Fruit fly (Drosophila melanogaster) whole organism, pupa: ENCODE data around the gene CG5880.

ENCODE experiments used
- CG10348 ChIP-seq: fragments of 200-800 bp; sonication (Bioruptor generic); IDR thresholded peaks from 2 replicates; pipeline ENCODE4 v1.3.6; 2022; ENCODE audit warnings: missing biosample characterization, missing genetic modification characterization
- CG12605 ChIP-seq: fragments of 200-800 bp; sonication (Bioruptor generic); IDR thresholded peaks from 2 replicates; pipeline ENCODE4 v1.3.6; 2022; ENCODE audit warnings: missing biosample characterization, missing genetic modification characterization
- CG13204 ChIP-seq: fragments of 200-800 bp; sonication (Bioruptor generic); optimal IDR thresholded peaks from 2 replicates; lab custom pipeline; 2018; ENCODE audit warnings: missing biosample characterization, mild to moderate bottlenecking, missing genetic modification characterization, moderate library complexity
- CG14655 ChIP-seq: fragments of 200-800 bp; sonication (Bioruptor generic); optimal IDR thresholded peaks from 3 replicates; lab custom pipeline; 2017; ENCODE audit warnings: mild to moderate bottlenecking, missing biosample characterization, missing genetic modification reagents, missing genetic modification characterization
- CG15710 ChIP-seq: fragments of 200-800 bp; sonication (Bioruptor generic); optimal IDR thresholded peaks from 2 replicates; lab custom pipeline; 2018; ENCODE audit warnings: missing biosample characterization, mild to moderate bottlenecking, missing genetic modification characterization, moderate library complexity
- CG17806 ChIP-seq: fragments of 200-800 bp; sonication (Bioruptor generic); optimal IDR thresholded peaks from 2 replicates; lab custom pipeline; 2018; ENCODE audit warnings: missing biosample characterization, mild to moderate bottlenecking, missing genetic modification characterization, moderate library complexity
- CG32121 ChIP-seq: fragments of 200-800 bp; sonication (Bioruptor generic); IDR thresholded peaks from 2 replicates; pipeline ENCODE4 v1.3.6; 2022; ENCODE audit warnings: missing biosample characterization, missing genetic modification characterization
- CG34367 ChIP-seq: fragments of 200-800 bp; sonication (Bioruptor generic); optimal IDR thresholded peaks from 2 replicates; lab custom pipeline; 2018; ENCODE audit warnings: missing biosample characterization, mild to moderate bottlenecking, missing genetic modification characterization
- CG4496 ChIP-seq: fragments of 200-800 bp; sonication (Bioruptor generic); IDR thresholded peaks from 3 replicates; pipeline ENCODE4 v1.3.6; 2022; ENCODE audit warnings: missing biosample characterization, missing genetic modification characterization
- CG8159 ChIP-seq: fragments of 200-800 bp; sonication (Bioruptor generic); optimal IDR thresholded peaks from 3 replicates; lab custom pipeline; 2018; ENCODE audit warnings: missing biosample characterization, mild to moderate bottlenecking, missing genetic modification characterization, moderate library complexity
- CG8301 ChIP-seq: fragments of 200-800 bp; sonication (Bioruptor generic); optimal IDR thresholded peaks from 2 replicates; lab custom pipeline; 2018; ENCODE audit warnings: missing biosample characterization, mild to moderate bottlenecking, missing genetic modification characterization
- CG9948 ChIP-seq: fragments of 200-800 bp; sonication (Bioruptor generic); optimal IDR thresholded peaks from 2 replicates; lab custom pipeline; 2018; ENCODE audit warnings: missing biosample characterization, mild to moderate bottlenecking, missing genetic modification characterization, moderate library complexity
- D1 ChIP-seq: fragments of 200-800 bp; sonication (Bioruptor generic); optimal IDR thresholded peaks from 2 replicates; lab custom pipeline; 2018; ENCODE audit warnings: missing biosample characterization, mild to moderate bottlenecking, missing genetic modification characterization, moderate library complexity
- EcR ChIP-seq: fragments of 200-800 bp; sonication (Bioruptor generic); optimal IDR thresholded peaks from 3 replicates; lab custom pipeline; 2019; ENCODE audit warnings: missing biosample characterization, missing genetic modification characterization, mild to moderate bottlenecking, moderate library complexity, missing genetic modification reagents
- Ets98B ChIP-seq: fragments of 200-800 bp; sonication (Bioruptor generic); IDR thresholded peaks from 2 replicates; pipeline ENCODE4 v1.3.6; 2022; ENCODE audit warnings: missing biosample characterization, missing genetic modification characterization
- Pif1A ChIP-seq: fragments of 200-800 bp; sonication (Bioruptor generic); optimal IDR thresholded peaks from 3 replicates; lab custom pipeline; 2016; ENCODE audit warnings: missing biosample characterization, missing genetic modification characterization
- Pif1B ChIP-seq: fragments of 200-800 bp; sonication (Bioruptor generic); optimal IDR thresholded peaks from 3 replicates; lab custom pipeline; 2016; ENCODE audit warnings: missing biosample characterization, missing genetic modification characterization
- Snoo ChIP-seq: fragments of 200-800 bp; sonication (Bioruptor generic); optimal IDR thresholded peaks from 3 replicates; lab custom pipeline; 2017; ENCODE audit warnings: missing biosample characterization, mild to moderate bottlenecking, missing genetic modification characterization, inconsistent platforms
- fd96Ca ChIP-seq: fragments of 200-800 bp; sonication (Bioruptor generic); IDR thresholded peaks from 3 replicates; pipeline ENCODE4 v1.3.6; 2022; ENCODE audit warnings: missing biosample characterization, missing genetic modification characterization
- gl ChIP-seq: fragments of 200-800 bp; sonication (Bioruptor generic); optimal IDR thresholded peaks from 2 replicates; lab custom pipeline; 2018; ENCODE audit warnings: missing biosample characterization, mild to moderate bottlenecking, missing genetic modification characterization
- rn ChIP-seq: fragments of 200-800 bp; sonication (Bioruptor generic); IDR thresholded peaks from 2 replicates; pipeline ENCODE4 v1.3.6; 2022; ENCODE audit warnings: missing biosample characterization, missing genetic modification characterization

The CG5880 gene

dm6 chr3R:27165416-27165982, 49.0 kb downstream of the CG5880 start, which contains the start of the genes CG34293 and spn-D:
Gene CG34293 (minus strand): TSS chr3R:27165575.
Gene spn-D (plus strand): TSS chr3R:27165716.
- TF ChIP-seq CG8301 (no peak), CG10348 (no peak), CG4496 (GFP tag; lab: Robert Waterston, UW) (no peak), D1 (tag; lab: Kevin White, UChicago) (no peak), Snoo (tag; lab: Kevin White, UChicago) (no peak), CG12605 (GFP tag; lab: Robert Waterston, UW) (no peak), rn (GFP tag; lab: Robert Waterston, UW) (no peak), CG17806 (tag; lab: Kevin White, UChicago) (no peak), CG13204 (no peak), CG34367 (no peak), EcR (no peak)

dm6 chr3R:27167350-27167749, 50.8 kb downstream of the CG5880 start:
- TF ChIP-seq Snoo (tag; lab: Kevin White, UChicago) (no peak), Pif1B (GFP tag; lab: Kevin White, UChicago) (peak; percentile 78), CG32121 (GFP tag; lab: Robert Waterston, UW) (peak; percentile 91), CG13204 (peak; percentile 14), fd96Ca (peak; percentile 86), CG14655 (GFP tag; lab: Kevin White, UChicago) (peak; percentile 92), D1 (tag; lab: Kevin White, UChicago) (no peak), Ets98B (peak; percentile 94), rn (GFP tag; lab: Robert Waterston, UW) (peak; percentile 82), EcR (no peak), CG15710 (tag; lab: Kevin White, UChicago) (peak; percentile 57), CG12605 (GFP tag; lab: Robert Waterston, UW) (peak; percentile 90), CG34367 (peak; percentile 37), gl (peak; percentile 45), CG8159 (tag; lab: Kevin White, UChicago) (peak; percentile 70), CG17806 (tag; lab: Kevin White, UChicago) (peak; percentile 82), Pif1A (GFP tag; lab: Kevin White, UChicago) (peak; percentile 84), CG8301 (peak; percentile 92), CG10348 (no peak), CG9948 (tag; lab: Kevin White, UChicago) (peak; percentile 79), CG4496 (GFP tag; lab: Robert Waterston, UW) (peak; percentile 92)
